Worm (Caenorhabditis elegans) whole organism, L4/young adult: Measurements from ENCODE around the gene C10C5.4.
A peak's percentile ranks its signal among the peaks of the same experiment; 100 is the strongest.

Experiments used
- W03F9.2 ChIP-seq: fragments of 150-350 bp; optimal IDR thresholded peaks from 2 replicates; lab custom pipeline; 2014; ENCODE audit warnings: missing biosample characterization, missing genetic modification characterization
- dao-5 ChIP-seq: sonication (generic microtip); optimal IDR thresholded peaks from 2 replicates; lab custom pipeline; 2016; ENCODE audit warnings: missing genotype, missing genetic modification characterization, moderate library complexity, missing compliant biosample characterization
- him-1 ChIP-seq: sonication (generic microtip); optimal IDR thresholded peaks from 2 replicates; lab custom pipeline; 2016; ENCODE audit warnings: missing genotype, missing genetic modification reagents, missing genetic modification characterization, missing compliant biosample characterization

C10C5.4 gene

ce11 chrIV:9374529-9374928 lies 3.8 kb upstream of the C10C5.4 start, which contains the start of gene C10C5.3:
Gene C10C5.3, plus strand, starts transcription at chrIV:9374829.
- TF ChIP-seq dao-5 (tag; lab: Kevin White, UChicago) (no peak), him-1 (tag; lab: Kevin White, UChicago) (no peak), W03F9.2 (tag; lab: Kevin White, UChicago) (no peak)

- TF ChIP-seq him-1 (tag; lab: Kevin White, UChicago) (no peak), W03F9.2 (tag; lab: Kevin White, UChicago) (no peak), dao-5 (tag; lab: Kevin White, UChicago) (no peak)
Measured at ce11 chrIV:9376550-9376949, 1.8 kb upstream of the C10C5.4 start.

- TF ChIP-seq him-1 (tag; lab: Kevin White, UChicago) (no peak), W03F9.2 (tag; lab: Kevin White, UChicago) (no peak), dao-5 (tag; lab: Kevin White, UChicago) (no peak)
Measured at ce11 chrIV:9381136-9381535, 2.8 kb downstream of the C10C5.4 start, which contains the start of gene C10C5.5. Gene C10C5.5, plus strand, starts transcription at chrIV:9381436.

- TF ChIP-seq W03F9.2 (tag; lab: Kevin White, UChicago) = no peak
- no peak for TF ChIP-seq dao-5 (tag; lab: Kevin White, UChicago)
- no peak for TF ChIP-seq him-1 (tag; lab: Kevin White, UChicago)
Measured at ce11 chrIV:9384826-9385225, 6.5 kb downstream of the C10C5.4 start, which contains the start of gene C10C5.7. Gene C10C5.7, plus strand, starts transcription at chrIV:9385126.

ce11 chrIV:9386038-9386437 lies 7.7 kb downstream of the C10C5.4 start, which contains the start of gene daf-15:
Gene daf-15, plus strand, starts transcription at chrIV:9386208.
- TF ChIP-seq W03F9.2 (tag; lab: Kevin White, UChicago) = peak; percentile 30
- TF ChIP-seq him-1 (tag; lab: Kevin White, UChicago) = no peak

ce11 chrIV:9396118-9396517 lies 17.8 kb downstream of the C10C5.4 start, which contains the start of gene col-121:
Gene col-121, minus strand, starts transcription at chrIV:9396218.
- no peak for TF ChIP-seq him-1 (tag; lab: Kevin White, UChicago)
- no peak for TF ChIP-seq dao-5 (tag; lab: Kevin White, UChicago)
- no peak for TF ChIP-seq W03F9.2 (tag; lab: Kevin White, UChicago)

ce11 chrIV:9397278-9397677 lies 18.9 kb downstream of the C10C5.4 start, which contains the start of gene F56D5.3:
Gene F56D5.3, plus strand, starts transcription at chrIV:9397578.
- TF ChIP-seq dao-5 (tag; lab: Kevin White, UChicago) = no peak
- no peak for TF ChIP-seq him-1 (tag; lab: Kevin White, UChicago)
- no peak for TF ChIP-seq W03F9.2 (tag; lab: Kevin White, UChicago)

ce11 chrIV:9398512-9398911 lies 20.2 kb downstream of the C10C5.4 start, which contains the start of gene F56D5.2:
Gene F56D5.2, minus strand, starts transcription at chrIV:9398612.
- TF ChIP-seq dao-5 (tag; lab: Kevin White, UChicago) (no peak), him-1 (tag; lab: Kevin White, UChicago) (no peak), W03F9.2 (tag; lab: Kevin White, UChicago) (no peak)

- no peak for TF ChIP-seq him-1 (tag; lab: Kevin White, UChicago)
- no peak for TF ChIP-seq W03F9.2 (tag; lab: Kevin White, UChicago)
- no peak for TF ChIP-seq dao-5 (tag; lab: Kevin White, UChicago)
Measured at ce11 chrIV:9401715-9402114, 23.4 kb downstream of the C10C5.4 start, which contains the start of gene F56D5.6. Gene F56D5.6, plus strand, starts transcription at chrIV:9401922.

- no peak for TF ChIP-seq him-1 (tag; lab: Kevin White, UChicago)
- TF ChIP-seq W03F9.2 (tag; lab: Kevin White, UChicago) = no peak
- TF ChIP-seq dao-5 (tag; lab: Kevin White, UChicago) = no peak
Measured at ce11 chrIV:9403761-9404420, 25.5 kb downstream of the C10C5.4 start.

- TF ChIP-seq him-1 (tag; lab: Kevin White, UChicago) (no peak), dao-5 (tag; lab: Kevin White, UChicago) (no peak), W03F9.2 (tag; lab: Kevin White, UChicago) (no peak)
Measured at ce11 chrIV:9408004-9408403, 29.7 kb downstream of the C10C5.4 start, which contains the start of gene F56D5.5. Gene F56D5.5, minus strand, starts transcription at chrIV:9408104.

ce11 chrIV:9422408-9422807 lies 44.1 kb downstream of the C10C5.4 start, which contains the start of gene F56D5.9:
Gene F56D5.9, minus strand, starts transcription at chrIV:9422508.
- TF ChIP-seq dao-5 (tag; lab: Kevin White, UChicago) (no peak), him-1 (tag; lab: Kevin White, UChicago) (no peak), W03F9.2 (tag; lab: Kevin White, UChicago) (no peak)

- no peak for TF ChIP-seq dao-5 (tag; lab: Kevin White, UChicago)
- TF ChIP-seq him-1 (tag; lab: Kevin White, UChicago) = no peak
- TF ChIP-seq W03F9.2 (tag; lab: Kevin White, UChicago) = no peak
Measured at ce11 chrIV:9423095-9423494, 44.7 kb downstream of the C10C5.4 start, which contains the start of gene srxa-2. Gene srxa-2, plus strand, starts transcription at chrIV:9423395.
